Worm (Caenorhabditis elegans) whole organism, L1 larva: ENCODE data around the gene figl-1.

ENCODE experiments used
- Y116A8C.19 ChIP-seq: sonication (generic microtip); optimal IDR thresholded peaks from 2 replicates; lab custom pipeline; 2016; ENCODE audit warnings: missing compliant biosample characterization, missing genetic modification characterization, borderline replicate concordance
- aly-2 ChIP-seq: fragments of 150-350 bp; optimal IDR thresholded peaks from 2 replicates; lab custom pipeline; 2014; ENCODE audit warnings: missing biosample characterization, missing genetic modification characterization
- blmp-1 ChIP-seq: fragments of 150-350 bp; optimal IDR thresholded peaks from 2 replicates; lab custom pipeline; 2014; ENCODE audit warnings: missing biosample characterization, missing genetic modification characterization
- ceh-63 ChIP-seq: fragments of 200-800 bp; sonication (Bioruptor generic); optimal IDR thresholded peaks from 2 replicates; lab custom pipeline; 2018; ENCODE audit warnings: mild to moderate bottlenecking, missing genetic modification characterization, missing compliant biosample characterization
- ces-1 ChIP-seq: fragments of 150-350 bp; optimal IDR thresholded peaks from 2 replicates; lab custom pipeline; 2014; ENCODE audit warnings: missing biosample characterization, missing genetic modification reagents, missing genetic modification characterization
- egl-13 ChIP-seq: sonication (generic microtip); optimal IDR thresholded peaks from 2 replicates; lab custom pipeline; 2016; ENCODE audit warnings: missing genotype, missing genetic modification reagents, missing genetic modification characterization, missing compliant biosample characterization
- egl-27 ChIP-seq, 2 experiments: fragments of 150-350 bp in 1 of 2; sonication (generic microtip); optimal IDR thresholded peaks; 3 replicates each; lab custom pipeline; 2017 to 2018; ENCODE audit warnings: missing biosample characterization in 2 of 2, missing genetic modification characterization in 2 of 2, missing genetic modification reagents in 2 of 2
- elt-2 ChIP-seq: sonication (generic microtip); optimal IDR thresholded peaks from 2 replicates; lab custom pipeline; 2016; ENCODE audit warnings: missing genetic modification characterization, mild to moderate bottlenecking, inconsistent platforms, missing compliant biosample characterization, missing genetic modification reagents
- elt-3 ChIP-seq, 6 experiments: fragments of 150-350 bp in 1 of 6; sonication (generic microtip); optimal IDR thresholded peaks; 2 replicates each; lab custom pipeline; 2017 to 2018; ENCODE audit warnings: missing biosample characterization in 6 of 6, missing genetic modification characterization in 6 of 6, inconsistent platforms in 1 of 6
- fkh-10 ChIP-seq: sonication (generic microtip); optimal IDR thresholded peaks from 2 replicates; lab custom pipeline; 2017; ENCODE audit warnings: missing biosample characterization, missing genetic modification reagents, missing genetic modification characterization
- hlh-4 ChIP-seq: sonication (generic microtip); optimal IDR thresholded peaks from 2 replicates; lab custom pipeline; 2016; ENCODE audit warnings: mild to moderate bottlenecking, missing genetic modification characterization, missing compliant biosample characterization
- hpl-2 ChIP-seq: fragments of 150-350 bp; optimal IDR thresholded peaks from 2 replicates; lab custom pipeline; 2014; ENCODE audit warnings: missing biosample characterization, missing genetic modification reagents, missing genetic modification characterization
- irx-1 ChIP-seq: sonication (generic microtip); optimal IDR thresholded peaks from 2 replicates; lab custom pipeline; 2016; ENCODE audit warnings: missing genetic modification characterization, missing compliant biosample characterization
- lin-14 ChIP-seq: fragments of 200-800 bp; sonication (Bioruptor generic); optimal IDR thresholded peaks from 2 replicates; lab custom pipeline; 2018; ENCODE audit warnings: mild to moderate bottlenecking, missing genetic modification characterization, moderate library complexity, missing compliant biosample characterization
- lin-39 ChIP-seq: fragments of 150-350 bp; optimal IDR thresholded peaks from 2 replicates; lab custom pipeline; 2014; ENCODE audit warnings: missing biosample characterization, missing genetic modification reagents, missing genetic modification characterization
- mep-1 ChIP-seq: fragments of 150-350 bp; optimal IDR thresholded peaks from 2 replicates; lab custom pipeline; 2014; ENCODE audit warnings: missing biosample characterization, missing genetic modification characterization
- nhr-11 ChIP-seq: fragments of 150-350 bp; optimal IDR thresholded peaks from 2 replicates; lab custom pipeline; 2014; ENCODE audit warnings: missing biosample characterization, missing genetic modification characterization
- nhr-12 ChIP-seq: sonication (generic microtip); optimal IDR thresholded peaks from 2 replicates; lab custom pipeline; 2017; ENCODE audit warnings: missing biosample characterization, missing genetic modification characterization
- nhr-19 ChIP-seq: fragments of 200-800 bp; sonication (Bioruptor generic); conservative IDR thresholded peaks from 2 replicates; pipeline ENCODE4 v1.3.6; 2022; ENCODE audit warnings: missing genetic modification characterization, missing compliant biosample characterization
- nhr-20 ChIP-seq: sonication (generic microtip); optimal IDR thresholded peaks from 2 replicates; lab custom pipeline; 2016; ENCODE audit warnings: mild to moderate bottlenecking, missing genetic modification characterization, missing compliant biosample characterization
- nhr-47 ChIP-seq: sonication (generic microtip); optimal IDR thresholded peaks from 2 replicates; lab custom pipeline; 2016; ENCODE audit warnings: mild to moderate bottlenecking, missing genetic modification characterization, moderate library complexity, missing compliant biosample characterization
- nhr-71 ChIP-seq: sonication (generic microtip); optimal IDR thresholded peaks from 2 replicates; lab custom pipeline; 2016; ENCODE audit warnings: mild to moderate bottlenecking, missing genetic modification characterization, moderate library complexity, missing compliant biosample characterization
- nhr-76 ChIP-seq: sonication (generic microtip); optimal IDR thresholded peaks from 2 replicates; lab custom pipeline; 2017; ENCODE audit warnings: missing biosample characterization, missing genetic modification characterization
- nhr-85 ChIP-seq: sonication (generic microtip); peaks from one replicate; lab custom pipeline; 2016; ENCODE audit warnings: missing genetic modification characterization, inconsistent platforms, missing compliant biosample characterization
- nhr-90 ChIP-seq: sonication (generic microtip); optimal IDR thresholded peaks from 2 replicates; lab custom pipeline; 2016; ENCODE audit warnings: mild to moderate bottlenecking, missing genetic modification characterization, missing compliant biosample characterization; ENCODE audit not compliant: poor library complexity
- pax-3 ChIP-seq: fragments of 200-800 bp; sonication (Bioruptor generic); optimal IDR thresholded peaks from 2 replicates; lab custom pipeline; 2018; ENCODE audit warnings: mild to moderate bottlenecking, missing genetic modification characterization, moderate library complexity, missing compliant biosample characterization
- pqm-1 ChIP-seq: sonication (generic microtip); optimal IDR thresholded peaks from 3 replicates; lab custom pipeline; 2017; ENCODE audit warnings: missing biosample characterization, missing genetic modification characterization
- rnt-1 ChIP-seq: sonication (generic microtip); optimal IDR thresholded peaks from 2 replicates; lab custom pipeline; 2016; ENCODE audit warnings: mild to moderate bottlenecking, missing genetic modification characterization, moderate library complexity, missing compliant biosample characterization
- snu-23 ChIP-seq: sonication (generic microtip); optimal IDR thresholded peaks from 2 replicates; lab custom pipeline; 2016; ENCODE audit warnings: missing genetic modification characterization, missing compliant biosample characterization
- sox-4 ChIP-seq: sonication (generic microtip); optimal IDR thresholded peaks from 2 replicates; lab custom pipeline; 2016; ENCODE audit warnings: missing genetic modification characterization, missing compliant biosample characterization
- sptf-1 ChIP-seq: fragments of 150-350 bp; optimal IDR thresholded peaks from 2 replicates; lab custom pipeline; 2014; ENCODE audit warnings: missing biosample characterization, missing genetic modification characterization
- unc-30 ChIP-seq: sonication (generic microtip); optimal IDR thresholded peaks from 2 replicates; lab custom pipeline; 2017; ENCODE audit warnings: missing biosample characterization, missing genetic modification characterization
- vab-15 ChIP-seq: sonication (generic microtip); optimal IDR thresholded peaks from 2 replicates; lab custom pipeline; 2017; ENCODE audit warnings: missing genotype, mild to moderate bottlenecking, missing genetic modification characterization, missing compliant biosample characterization
- xbp-1 ChIP-seq: sonication (generic microtip); optimal IDR thresholded peaks from 2 replicates; lab custom pipeline; 2016; ENCODE audit warnings: missing genetic modification characterization, missing compliant biosample characterization
- zip-4 ChIP-seq: fragments of 200-800 bp; sonication (Bioruptor generic); optimal IDR thresholded peaks from 2 replicates; lab custom pipeline; 2018; ENCODE audit warnings: mild to moderate bottlenecking, missing genetic modification characterization, moderate library complexity, missing compliant biosample characterization

The figl-1 gene

ce11 chrV:4299741-4300140, 46.1 kb downstream of the figl-1 start, which contains the start of gene ZC132.3:
ZC132.3 (minus strand) TSS chrV:4299841.
- TF ChIP-seq nhr-20 (no peak), unc-30 (tag; lab: Kevin White, UChicago) (no peak), lin-14 (no peak), rnt-1 (tag; lab: Kevin White, UChicago) (no peak), nhr-11 (no peak), lin-39 (tag; lab: Kevin White, UChicago) (no peak)

ce11 chrV:4298579-4298978, 47.2 kb downstream of the figl-1 start, which contains the start of gene ZC132.11:
ZC132.11 (minus strand) TSS chrV:4298679.
- no peak for TF ChIP-seq sox-4 (tag; lab: Kevin White, UChicago)
- no peak for TF ChIP-seq elt-2
- TF ChIP-seq zip-4 (GFP tag; lab: Kevin White, UChicago), result no peak
- no peak for TF ChIP-seq vab-15 (tag; lab: Kevin White, UChicago)
- TF ChIP-seq xbp-1 (tag; lab: Kevin White, UChicago), result no peak
- no peak for TF ChIP-seq blmp-1 (tag; lab: Kevin White, UChicago)
- TF ChIP-seq nhr-12, result no peak
- TF ChIP-seq nhr-71 (tag; lab: Kevin White, UChicago), result no peak
- no peak for TF ChIP-seq lin-14
- no peak for TF ChIP-seq nhr-47 (tag; lab: Kevin White, UChicago)
- no peak for TF ChIP-seq unc-30 (tag; lab: Kevin White, UChicago)
- TF ChIP-seq fkh-10 (GFP tag; lab: Kevin White, UChicago), result no peak
- no peak for TF ChIP-seq nhr-76 (tag; lab: Kevin White, UChicago)
- no peak for TF ChIP-seq nhr-90 (tag; lab: Kevin White, UChicago)
- TF ChIP-seq sptf-1 (tag; lab: Kevin White, UChicago), result no peak
- TF ChIP-seq pqm-1 (tag; lab: Kevin White, UChicago), result no peak
- TF ChIP-seq rnt-1 (tag; lab: Kevin White, UChicago), result no peak
- TF ChIP-seq elt-3 (tag; optimal IDR thresholded peaks at IDR 0.05; lab: Kevin White, UChicago), result no peak
- TF ChIP-seq ces-1 (GFP tag; lab: Kevin White, UChicago), result no peak

- TF ChIP-seq nhr-19 (GFP tag; lab: Robert Waterston, UW) (no peak), Y116A8C.19 (tag; lab: Kevin White, UChicago) (no peak), ceh-63 (GFP tag; lab: Kevin White, UChicago) (no peak), egl-13 (tag; lab: Kevin White, UChicago) (no peak), irx-1 (tag; lab: Kevin White, UChicago) (no peak), aly-2 (no peak), sox-4 (tag; lab: Kevin White, UChicago) (no peak), snu-23 (no peak), pqm-1 (tag; lab: Kevin White, UChicago) (no peak), mep-1 (tag; lab: Kevin White, UChicago) (no peak), hpl-2 (no peak), fkh-10 (GFP tag; lab: Kevin White, UChicago) (no peak), egl-27 (tag; optimal IDR thresholded peaks at IDR 0.05; lab: Kevin White, UChicago) (no peak), hlh-4 (tag; lab: Kevin White, UChicago) (no peak), pax-3 (no peak)
Observed at ce11 chrV:4295920-4296319, 49.9 kb downstream of the figl-1 start, which contains the start of gene F47D2.11. F47D2.11 (minus strand) TSS chrV:4296020.

ce11 chrV:4293425-4293824, 52.4 kb downstream of the figl-1 start, which contains the start of gene srh-194:
srh-194 (minus strand) TSS chrV:4293525.
- TF ChIP-seq nhr-85, result peak; percentile 6
